Worm (Caenorhabditis elegans) whole organism, L1 larva: Measurements from ENCODE around the gene letm-1.
A peak's percentile ranks its signal among the peaks of the same experiment; 100 is the strongest.

Experiments used
- C04F5.9 ChIP-seq: sonication (generic microtip); optimal IDR thresholded peaks from 2 replicates; lab custom pipeline; 2016; ENCODE audit warnings: missing genetic modification characterization, missing compliant biosample characterization
- C16A3.4 ChIP-seq: fragments of 150-350 bp; optimal IDR thresholded peaks from 2 replicates; lab custom pipeline; 2014; ENCODE audit warnings: missing biosample characterization, missing genetic modification characterization
- C34B4.2 ChIP-seq: sonication (generic microtip); optimal IDR thresholded peaks from 2 replicates; lab custom pipeline; 2017; ENCODE audit warnings: mild to moderate bottlenecking, missing genetic modification characterization, missing compliant biosample characterization
- Y116A8C.19 ChIP-seq: sonication (generic microtip); optimal IDR thresholded peaks from 2 replicates; lab custom pipeline; 2016; ENCODE audit warnings: missing compliant biosample characterization, missing genetic modification characterization, borderline replicate concordance
- alr-1 ChIP-seq: fragments of 200-800 bp; sonication (Bioruptor generic); optimal IDR thresholded peaks from 2 replicates; lab custom pipeline; 2018; ENCODE audit warnings: borderline replicate concordance, mild to moderate bottlenecking, missing genetic modification characterization, missing compliant biosample characterization
- aly-2 ChIP-seq: fragments of 150-350 bp; optimal IDR thresholded peaks from 2 replicates; lab custom pipeline; 2014; ENCODE audit warnings: missing biosample characterization, missing genetic modification characterization
- ama-1 ChIP-seq: fragments of 150-350 bp; optimal IDR thresholded peaks from 2 replicates; lab custom pipeline; 2014
- ceh-63 ChIP-seq: fragments of 200-800 bp; sonication (Bioruptor generic); optimal IDR thresholded peaks from 2 replicates; lab custom pipeline; 2018; ENCODE audit warnings: mild to moderate bottlenecking, missing genetic modification characterization, missing compliant biosample characterization
- ceh-82 ChIP-seq, 3 experiments: fragments of 150-350 bp in 1 of 3; sonication (generic microtip) in 2 of 3; optimal IDR thresholded peaks; 2 replicates each; lab custom pipeline; 2014 to 2017; ENCODE audit warnings: missing biosample characterization in 3 of 3, missing genetic modification characterization in 3 of 3
- ceh-88 ChIP-seq: fragments of 200-800 bp; sonication (Bioruptor generic); IDR thresholded peaks from 2 replicates; pipeline ENCODE4 v1.3.6; 2022; ENCODE audit warnings: missing genetic modification characterization, missing compliant biosample characterization
- ceh-90 ChIP-seq: sonication (generic microtip); optimal IDR thresholded peaks from 2 replicates; lab custom pipeline; 2016; ENCODE audit warnings: missing genetic modification characterization, missing compliant biosample characterization
- dpl-1 ChIP-seq, 3 experiments: fragments of 150-350 bp in 2 of 3; sonication (generic microtip) in 1 of 3; optimal IDR thresholded peaks; 2 replicates each; lab custom pipeline; 2014 to 2017; ENCODE audit warnings: missing biosample characterization in 3 of 3, missing genetic modification characterization in 3 of 3, missing genetic modification reagents in 3 of 3
- dsc-1 ChIP-seq: sonication (generic microtip); optimal IDR thresholded peaks from 2 replicates; lab custom pipeline; 2016; ENCODE audit warnings: mild to moderate bottlenecking, missing genetic modification characterization, missing compliant biosample characterization
- efl-1 ChIP-seq, 4 experiments: fragments of 150-350 bp; optimal IDR thresholded peaks in 3 of 4; peaks in 1 of 4; 1 replicate in 1 of 4; 2 replicates in 3 of 4; lab custom pipeline; 2014; ENCODE audit warnings: missing biosample characterization in 2 of 4, missing genetic modification characterization in 2 of 4, missing genetic modification reagents in 2 of 4
- egl-27 ChIP-seq, 2 experiments: fragments of 150-350 bp in 1 of 2; sonication (generic microtip); optimal IDR thresholded peaks; 3 replicates each; lab custom pipeline; 2017 to 2018; ENCODE audit warnings: missing biosample characterization in 2 of 2, missing genetic modification characterization in 2 of 2, missing genetic modification reagents in 2 of 2
- elt-2 ChIP-seq: sonication (generic microtip); optimal IDR thresholded peaks from 2 replicates; lab custom pipeline; 2016; ENCODE audit warnings: missing genetic modification characterization, mild to moderate bottlenecking, inconsistent platforms, missing compliant biosample characterization, missing genetic modification reagents
- elt-3 ChIP-seq, 6 experiments: fragments of 150-350 bp in 1 of 6; sonication (generic microtip); optimal IDR thresholded peaks; 2 replicates each; lab custom pipeline; 2017 to 2018; ENCODE audit warnings: missing biosample characterization in 6 of 6, missing genetic modification characterization in 6 of 6, inconsistent platforms in 1 of 6
- ets-5 ChIP-seq: fragments of 200-800 bp; sonication (Bioruptor generic); IDR thresholded peaks from 2 replicates; pipeline ENCODE4 v1.3.6; 2022; ENCODE audit warnings: missing genetic modification characterization, missing compliant biosample characterization
- fkh-4 ChIP-seq: sonication (generic microtip); optimal IDR thresholded peaks from 2 replicates; lab custom pipeline; 2016; ENCODE audit warnings: missing compliant biosample characterization, missing genetic modification characterization, borderline replicate concordance
- fos-1 ChIP-seq: fragments of 150-350 bp; optimal IDR thresholded peaks from 2 replicates; lab custom pipeline; 2014; ENCODE audit warnings: missing biosample characterization, missing genetic modification characterization
- irx-1 ChIP-seq: sonication (generic microtip); optimal IDR thresholded peaks from 2 replicates; lab custom pipeline; 2016; ENCODE audit warnings: missing genetic modification characterization, missing compliant biosample characterization
- jun-1 ChIP-seq: fragments of 150-350 bp; optimal IDR thresholded peaks from 2 replicates; lab custom pipeline; 2014; ENCODE audit warnings: missing biosample characterization, missing genetic modification reagents, missing genetic modification characterization
- lin-14 ChIP-seq: fragments of 200-800 bp; sonication (Bioruptor generic); optimal IDR thresholded peaks from 2 replicates; lab custom pipeline; 2018; ENCODE audit warnings: mild to moderate bottlenecking, missing genetic modification characterization, moderate library complexity, missing compliant biosample characterization
- lin-39 ChIP-seq: fragments of 150-350 bp; optimal IDR thresholded peaks from 2 replicates; lab custom pipeline; 2014; ENCODE audit warnings: missing biosample characterization, missing genetic modification reagents, missing genetic modification characterization
- lir-3 ChIP-seq: sonication (generic microtip); optimal IDR thresholded peaks from 2 replicates; lab custom pipeline; 2016; ENCODE audit warnings: mild to moderate bottlenecking, missing genetic modification characterization, moderate library complexity, missing compliant biosample characterization; ENCODE audit not compliant: poor library complexity
- lsy-2 ChIP-seq, 2 experiments: fragments of 150-350 bp; optimal IDR thresholded peaks; 2 replicates each; lab custom pipeline; 2014; ENCODE audit warnings: missing biosample characterization in 2 of 2, missing genetic modification characterization in 2 of 2
- mab-9 ChIP-seq: fragments of 200-800 bp; sonication (Bioruptor generic); IDR thresholded peaks from 2 replicates; pipeline ENCODE4 v1.3.6; 2022; ENCODE audit warnings: missing genetic modification reagents, missing genetic modification characterization, missing compliant biosample characterization
- mdl-1 ChIP-seq, 2 experiments: fragments of 150-350 bp; optimal IDR thresholded peaks; 2 replicates each; lab custom pipeline; 2014 to 2017; ENCODE audit warnings: missing biosample characterization in 2 of 2, missing genetic modification characterization in 2 of 2, inconsistent platforms in 1 of 2
- mef-2 ChIP-seq: fragments of 150-350 bp; optimal IDR thresholded peaks from 2 replicates; lab custom pipeline; 2014; ENCODE audit warnings: missing biosample characterization, missing genetic modification characterization
- nhr-11 ChIP-seq: fragments of 150-350 bp; optimal IDR thresholded peaks from 2 replicates; lab custom pipeline; 2014; ENCODE audit warnings: missing biosample characterization, missing genetic modification characterization
- nhr-12 ChIP-seq: sonication (generic microtip); optimal IDR thresholded peaks from 2 replicates; lab custom pipeline; 2017; ENCODE audit warnings: missing biosample characterization, missing genetic modification characterization
- nhr-19 ChIP-seq: fragments of 200-800 bp; sonication (Bioruptor generic); conservative IDR thresholded peaks from 2 replicates; pipeline ENCODE4 v1.3.6; 2022; ENCODE audit warnings: missing genetic modification characterization, missing compliant biosample characterization
- nhr-20 ChIP-seq: sonication (generic microtip); optimal IDR thresholded peaks from 2 replicates; lab custom pipeline; 2016; ENCODE audit warnings: mild to moderate bottlenecking, missing genetic modification characterization, missing compliant biosample characterization
- nhr-237 ChIP-seq: fragments of 150-350 bp; optimal IDR thresholded peaks from 2 replicates; lab custom pipeline; 2014; ENCODE audit warnings: missing biosample characterization, missing genetic modification characterization
- nhr-47 ChIP-seq: sonication (generic microtip); optimal IDR thresholded peaks from 2 replicates; lab custom pipeline; 2016; ENCODE audit warnings: mild to moderate bottlenecking, missing genetic modification characterization, moderate library complexity, missing compliant biosample characterization
- nhr-76 ChIP-seq: sonication (generic microtip); optimal IDR thresholded peaks from 2 replicates; lab custom pipeline; 2017; ENCODE audit warnings: missing biosample characterization, missing genetic modification characterization
- nhr-90 ChIP-seq: sonication (generic microtip); optimal IDR thresholded peaks from 2 replicates; lab custom pipeline; 2016; ENCODE audit warnings: mild to moderate bottlenecking, missing genetic modification characterization, missing compliant biosample characterization; ENCODE audit not compliant: poor library complexity
- pag-3 ChIP-seq: sonication (generic microtip); optimal IDR thresholded peaks from 2 replicates; lab custom pipeline; 2017; ENCODE audit warnings: missing genetic modification characterization, mild to moderate bottlenecking, missing compliant biosample characterization, antibody characterized with exemption, borderline replicate concordance; ENCODE audit not compliant: insufficient read depth
- pax-3 ChIP-seq: fragments of 200-800 bp; sonication (Bioruptor generic); optimal IDR thresholded peaks from 2 replicates; lab custom pipeline; 2018; ENCODE audit warnings: mild to moderate bottlenecking, missing genetic modification characterization, moderate library complexity, missing compliant biosample characterization
- snu-23 ChIP-seq: sonication (generic microtip); optimal IDR thresholded peaks from 2 replicates; lab custom pipeline; 2016; ENCODE audit warnings: missing genetic modification characterization, missing compliant biosample characterization
- sox-4 ChIP-seq: sonication (generic microtip); optimal IDR thresholded peaks from 2 replicates; lab custom pipeline; 2016; ENCODE audit warnings: missing genetic modification characterization, missing compliant biosample characterization
- sup-37 ChIP-seq: fragments of 200-800 bp; sonication (Bioruptor generic); optimal IDR thresholded peaks from 2 replicates; lab custom pipeline; 2018; ENCODE audit warnings: mild to moderate bottlenecking, missing genetic modification characterization, missing compliant biosample characterization
- tbx-2 ChIP-seq: sonication (generic microtip); optimal IDR thresholded peaks from 2 replicates; lab custom pipeline; 2016; ENCODE audit warnings: missing genetic modification characterization, missing compliant biosample characterization
- unc-62 ChIP-seq: fragments of 150-350 bp; optimal IDR thresholded peaks from 2 replicates; lab custom pipeline; 2014; ENCODE audit warnings: missing biosample characterization, missing genetic modification reagents, missing genetic modification characterization
- unc-86 ChIP-seq: sonication (generic microtip); optimal IDR thresholded peaks from 2 replicates; lab custom pipeline; 2016; ENCODE audit warnings: missing genetic modification characterization, missing compliant biosample characterization
- unc-98 ChIP-seq: fragments of 200-800 bp; sonication (Bioruptor generic); IDR thresholded peaks from 2 replicates; pipeline ENCODE4 v1.3.6; 2022; ENCODE audit warnings: missing genetic modification characterization, missing compliant biosample characterization
- vab-15 ChIP-seq: sonication (generic microtip); optimal IDR thresholded peaks from 2 replicates; lab custom pipeline; 2017; ENCODE audit warnings: missing genotype, mild to moderate bottlenecking, missing genetic modification characterization, missing compliant biosample characterization
- zag-1 ChIP-seq: fragments of 150-350 bp; optimal IDR thresholded peaks from 2 replicates; lab custom pipeline; 2014; ENCODE audit warnings: missing biosample characterization, missing genetic modification characterization
- zip-4 ChIP-seq: fragments of 200-800 bp; sonication (Bioruptor generic); optimal IDR thresholded peaks from 2 replicates; lab custom pipeline; 2018; ENCODE audit warnings: mild to moderate bottlenecking, missing genetic modification characterization, moderate library complexity, missing compliant biosample characterization
- ztf-11 ChIP-seq, 2 experiments: sonication (generic microtip); optimal IDR thresholded peaks; 2 replicates each; lab custom pipeline; 2016 to 2017; ENCODE audit warnings: missing genetic modification characterization in 2 of 2, missing biosample characterization in 1 of 2, missing compliant biosample characterization in 1 of 2

The letm-1 gene

DNA sequence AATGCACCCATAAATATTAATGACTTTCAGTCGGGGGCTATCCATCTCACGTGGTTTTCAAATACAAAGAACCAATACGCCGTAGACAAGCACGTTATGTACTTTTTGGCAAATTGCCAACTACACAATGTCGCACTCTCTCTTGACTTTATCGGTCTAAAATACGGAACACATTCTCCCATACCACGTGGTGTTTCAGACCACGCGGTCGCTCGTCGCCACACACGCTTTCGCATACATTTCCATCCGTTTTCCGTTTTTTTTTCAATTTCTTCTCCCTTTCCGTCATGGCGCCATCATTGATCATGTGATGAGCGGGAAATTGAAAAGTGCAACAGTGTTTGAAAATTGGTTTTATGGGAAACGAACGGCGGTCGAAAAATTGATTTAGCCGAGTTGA, 2.5 kb upstream of the letm-1 start (continued):
- no peak for TF ChIP-seq Y116A8C.19 (tag; lab: Kevin White, UChicago)
- TF ChIP-seq nhr-47 (tag; lab: Kevin White, UChicago): peak; percentile 91
- no peak for TF ChIP-seq nhr-11
- TF ChIP-seq tbx-2: peak; percentile 91
- TF ChIP-seq jun-1 (tag; lab: Kevin White, UChicago): peak; percentile 82
- TF ChIP-seq elt-2: peak; percentile 93
- TF ChIP-seq irx-1 (tag; lab: Kevin White, UChicago): peak; percentile 88
- peak in 1 of 2 experiments; percentile 68 for TF ChIP-seq ztf-11 (tag; optimal IDR thresholded peaks at IDR 0.05; lab: Kevin White, UChicago)
- peak; percentile 59 to 83 (median 74) for TF ChIP-seq dpl-1 (GFP tag; optimal IDR thresholded peaks at IDR 0.05; lab: Kevin White, UChicago)
- no peak for TF ChIP-seq unc-98 (GFP tag; lab: Robert Waterston, UW)
- TF ChIP-seq mef-2 (tag; lab: Kevin White, UChicago): no peak
- TF ChIP-seq aly-2 (tag; lab: Kevin White, UChicago): no peak
- TF ChIP-seq lsy-2 (tag; optimal IDR thresholded peaks at IDR 0.05; lab: Kevin White, UChicago): peak; percentile 69 to 72
- peak; percentile 6 for TF ChIP-seq zip-4 (GFP tag; lab: Kevin White, UChicago)
- no peak for TF ChIP-seq zag-1
- TF ChIP-seq nhr-19 (GFP tag; lab: Robert Waterston, UW): peak; percentile 91
- TF ChIP-seq egl-27 (tag; optimal IDR thresholded peaks at IDR 0.05; lab: Kevin White, UChicago): no peak
- TF ChIP-seq alr-1: no peak
- TF ChIP-seq snu-23: peak; percentile 95
- no peak for TF ChIP-seq sup-37
- TF ChIP-seq elt-3 (tag; optimal IDR thresholded peaks at IDR 0.05; lab: Kevin White, UChicago): peak in 2 of 6 experiments; percentile 92
- no peak for TF ChIP-seq fkh-4 (tag; lab: Kevin White, UChicago)
- TF ChIP-seq nhr-12: no peak
- TF ChIP-seq nhr-237 (tag; lab: Kevin White, UChicago): no peak
- TF ChIP-seq C04F5.9 (tag; lab: Kevin White, UChicago): peak; percentile 58
- no peak for TF ChIP-seq C34B4.2 (tag; lab: Kevin White, UChicago)
- no peak for TF ChIP-seq ets-5
- peak; percentile 98 for TF ChIP-seq nhr-20 (tag; lab: Kevin White, UChicago)
- TF ChIP-seq ceh-82 (tag; optimal IDR thresholded peaks at IDR 0.05; lab: Kevin White, UChicago): peak in 1 of 3 experiments; percentile 8
- TF ChIP-seq lir-3 (tag; lab: Kevin White, UChicago): peak; percentile 64

DNA sequence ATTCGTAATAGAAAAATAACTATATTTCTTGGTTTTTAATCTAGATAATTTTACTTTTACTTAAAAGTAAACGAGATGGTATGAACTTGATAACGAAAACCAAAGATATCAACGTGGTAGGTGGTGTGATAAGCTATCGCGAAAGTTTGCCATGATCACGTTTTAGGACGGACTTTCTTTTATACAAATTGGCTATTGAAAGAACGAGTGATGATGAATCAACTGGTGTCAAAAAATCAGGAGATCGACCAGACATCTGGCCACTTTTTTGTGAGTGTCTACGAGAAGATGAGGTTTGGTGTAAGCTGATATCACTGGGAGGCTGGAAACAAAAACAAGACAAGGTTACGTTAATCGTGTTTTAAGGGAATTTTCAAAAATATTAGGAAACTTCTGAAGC, 1.8 kb upstream of the letm-1 start:
- TF ChIP-seq Y116A8C.19 (tag; lab: Kevin White, UChicago) (no peak), unc-86 (tag; lab: Kevin White, UChicago) (no peak), pag-3 (no peak), mdl-1 (tag; optimal IDR thresholded peaks at IDR 0.05; lab: Kevin White, UChicago) (peak in 1 of 2 experiments; percentile 10), mab-9 (GFP tag; lab: Robert Waterston, UW) (no peak), fos-1 (tag; lab: Kevin White, UChicago) (no peak), unc-62 (GFP tag; lab: Kevin White, UChicago) (no peak), nhr-76 (tag; lab: Kevin White, UChicago) (no peak), lsy-2 (tag; optimal IDR thresholded peaks at IDR 0.05; lab: Kevin White, UChicago) (peak in 1 of 2 experiments; percentile 13), efl-1 (optimal IDR thresholded peaks at IDR 0.05; lab: Kevin White, UChicago) (no peak), efl-1 (GFP tag; optimal IDR thresholded peaks at IDR 0.05 in 1 of 2; lab: Kevin White, UChicago) (no peak), ama-1 (no peak), C16A3.4 (tag; lab: Kevin White, UChicago) (no peak), lin-39 (no peak), vab-15 (no peak), ets-5 (no peak), ceh-88 (no peak), ceh-63 (GFP tag; lab: Kevin White, UChicago) (no peak), mef-2 (tag; lab: Kevin White, UChicago) (no peak), pax-3 (tag; lab: Kevin White, UChicago) (no peak), nhr-12 (no peak), ceh-90 (tag; lab: Kevin White, UChicago) (no peak), ceh-82 (tag; optimal IDR thresholded peaks at IDR 0.05; lab: Kevin White, UChicago) (no peak), nhr-90 (tag; lab: Kevin White, UChicago) (peak; percentile 12), ztf-11 (tag; optimal IDR thresholded peaks at IDR 0.05; lab: Kevin White, UChicago) (no peak), sox-4 (tag; lab: Kevin White, UChicago) (no peak), nhr-237 (tag; lab: Kevin White, UChicago) (no peak), nhr-11 (no peak), dsc-1 (no peak), jun-1 (tag; lab: Kevin White, UChicago) (no peak), lin-14 (GFP tag; lab: Kevin White, UChicago) (no peak)
